Worm (Caenorhabditis elegans): ENCODE results near the gene srr-8.

DNA sequence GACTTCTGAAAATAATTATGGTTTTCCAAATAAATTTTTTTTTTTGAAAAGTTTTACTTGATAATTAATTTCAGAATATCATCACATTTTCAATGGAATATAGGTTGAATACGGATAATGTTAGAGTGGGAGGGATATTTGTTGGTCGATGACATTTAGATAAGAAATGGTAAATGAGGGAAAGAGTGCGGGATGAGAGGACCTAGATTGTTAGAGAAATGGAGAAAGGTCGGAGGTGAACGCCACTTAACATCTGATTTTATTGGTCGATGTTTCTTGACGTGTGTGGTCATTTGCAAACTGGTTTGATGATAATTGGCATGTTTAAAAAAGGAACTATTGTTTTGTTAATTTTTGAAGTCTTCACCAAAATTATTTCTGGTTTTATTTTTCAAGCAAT, 37.0 kb downstream of the srr-8 start:
- TF ChIP-seq ceh-45 (GFP tag; IDR thresholded peaks at IDR 0.05) (no peak), nhr-11 (tag; optimal IDR thresholded peaks at IDR 0.05) (no peak), ets-4 (tag; optimal IDR thresholded peaks at IDR 0.05) (no peak), pqm-1 (tag; optimal IDR thresholded peaks at IDR 0.05) (no peak), elt-2 (tag; optimal IDR thresholded peaks at IDR 0.05) (no peak), ahr-1 (tag; optimal IDR thresholded peaks at IDR 0.05) (no peak), pros-1 (tag; optimal IDR thresholded peaks at IDR 0.05) (no peak), K02D7.2 (tag; optimal IDR thresholded peaks at IDR 0.05) (no peak), unc-86 (tag; optimal IDR thresholded peaks at IDR 0.05) (no peak), sox-4 (tag; optimal IDR thresholded peaks at IDR 0.05) (no peak), fkh-10 (GFP tag; optimal IDR thresholded peaks at IDR 0.05) (no peak), tbx-7 (tag; optimal IDR thresholded peaks at IDR 0.05) (no peak), pag-3 (tag; optimal IDR thresholded peaks at IDR 0.05; ENCODE audit: borderline replicate concordance) (no peak)

Data from whole organism, late embryonic.